Fruit fly (Drosophila melanogaster) whole organism, embryonic: ENCODE data around the gene Synd.

ENCODE experiments used
- ATbp ChIP-seq: fragments of 200-800 bp; sonication (Bioruptor generic); optimal IDR thresholded peaks from 2 replicates; lab custom pipeline; 2017; ENCODE audit warnings: missing biosample characterization, mild to moderate bottlenecking, missing genetic modification characterization, missing genetic modification reagents
- Atf6 ChIP-seq: fragments of 200-800 bp; sonication (Bioruptor generic); IDR thresholded peaks from 2 replicates; pipeline ENCODE4 v1.3.6; 2022; ENCODE audit warnings: missing biosample characterization, missing genetic modification characterization
- B-H2 ChIP-seq: fragments of 200-800 bp; sonication (Bioruptor generic); optimal IDR thresholded peaks from 2 replicates; lab custom pipeline; 2018; ENCODE audit warnings: missing biosample characterization, mild to moderate bottlenecking, missing genetic modification characterization
- Bteb2 ChIP-seq: fragments of 200-800 bp; sonication (Bioruptor generic); optimal IDR thresholded peaks from 2 replicates; lab custom pipeline; 2016; ENCODE audit warnings: missing biosample characterization, missing genetic modification characterization
- CG10543 ChIP-seq: fragments of 200-800 bp; sonication (Bioruptor generic); optimal IDR thresholded peaks from 3 replicates; lab custom pipeline; 2017; ENCODE audit warnings: missing biosample characterization, mild to moderate bottlenecking, missing genetic modification characterization, moderate library complexity
- CG11560 ChIP-seq: fragments of 200-800 bp; sonication (Bioruptor generic); IDR thresholded peaks from 3 replicates; pipeline ENCODE4 v1.3.6; 2022; ENCODE audit warnings: missing biosample characterization, missing genetic modification characterization
- CG12769 ChIP-seq: fragments of 200-800 bp; sonication (Bioruptor generic); optimal IDR thresholded peaks from 2 replicates; lab custom pipeline; 2019; ENCODE audit warnings: missing biosample characterization, mild to moderate bottlenecking, missing genetic modification characterization, moderate library complexity
- CG14441 ChIP-seq: fragments of 200-800 bp; sonication (Bioruptor generic); IDR thresholded peaks from 2 replicates; pipeline ENCODE4 v1.3.6; 2022; ENCODE audit warnings: missing biosample characterization, missing genetic modification characterization
- CG15479 ChIP-seq: fragments of 200-800 bp; sonication (Bioruptor generic); optimal IDR thresholded peaks from 3 replicates; lab custom pipeline; 2019; ENCODE audit warnings: missing biosample characterization, mild to moderate bottlenecking, missing genetic modification characterization, moderate library complexity
- CG16779 ChIP-seq: fragments of 200-800 bp; sonication (Bioruptor generic); IDR thresholded peaks from 2 replicates; pipeline ENCODE4 v1.3.6; 2022; ENCODE audit warnings: missing biosample characterization, missing genetic modification characterization
- CG1832 ChIP-seq: fragments of 200-800 bp; sonication (Bioruptor generic); optimal IDR thresholded peaks from 2 replicates; lab custom pipeline; 2017; ENCODE audit warnings: missing biosample characterization, mild to moderate bottlenecking, missing genetic modification characterization, inconsistent platforms
- CG30403 ChIP-seq: fragments of 200-800 bp; sonication (Bioruptor generic); optimal IDR thresholded peaks from 3 replicates; lab custom pipeline; 2016; ENCODE audit warnings: missing biosample characterization, missing genetic modification characterization
- CG33557 ChIP-seq: fragments of 200-800 bp; sonication (Bioruptor generic); optimal IDR thresholded peaks from 2 replicates; lab custom pipeline; 2019; ENCODE audit warnings: missing biosample characterization, mild to moderate bottlenecking, missing genetic modification characterization, moderate library complexity
- CG4360 ChIP-seq: fragments of 200-800 bp; sonication (Bioruptor generic); IDR thresholded peaks from 2 replicates; pipeline ENCODE4 v1.3.6; 2022; ENCODE audit warnings: missing biosample characterization, missing genetic modification characterization
- CG4730 ChIP-seq: fragments of 200-800 bp; sonication (Bioruptor generic); IDR thresholded peaks from 2 replicates; pipeline ENCODE4 v1.3.6; 2022; ENCODE audit warnings: missing biosample characterization, missing genetic modification characterization
- CG6272 ChIP-seq: fragments of 200-800 bp; sonication (Bioruptor generic); IDR thresholded peaks from 2 replicates; pipeline ENCODE4 v1.3.6; 2022; ENCODE audit warnings: missing biosample characterization, missing genetic modification characterization
- CG8944 ChIP-seq: fragments of 200-800 bp; sonication (Bioruptor generic); optimal IDR thresholded peaks from 3 replicates; lab custom pipeline; 2016; ENCODE audit warnings: missing biosample characterization, missing genetic modification characterization
- CG9727 ChIP-seq: fragments of 200-800 bp; sonication (Bioruptor generic); optimal IDR thresholded peaks from 3 replicates; lab custom pipeline; 2017; ENCODE audit warnings: missing biosample characterization, mild to moderate bottlenecking, missing genetic modification characterization
- D19A ChIP-seq: fragments of 200-800 bp; optimal IDR thresholded peaks from 3 replicates; lab custom pipeline; 2019; ENCODE audit warnings: missing biosample characterization, mild to moderate bottlenecking, missing genetic modification characterization, moderate library complexity
- HLHmδ ChIP-seq: fragments of 200-800 bp; sonication (Bioruptor generic); optimal IDR thresholded peaks from 2 replicates; lab custom pipeline; 2018; ENCODE audit warnings: missing biosample characterization, mild to moderate bottlenecking, missing genetic modification characterization, moderate library complexity
- MESR4 ChIP-seq: fragments of 200-800 bp; sonication (Bioruptor generic); optimal IDR thresholded peaks from 2 replicates; lab custom pipeline; 2018; ENCODE audit warnings: missing biosample characterization, mild to moderate bottlenecking, missing genetic modification characterization, moderate library complexity
- Mes4 ChIP-seq: fragments of 200-800 bp; sonication (Bioruptor generic); optimal IDR thresholded peaks from 2 replicates; lab custom pipeline; 2016; ENCODE audit warnings: missing biosample characterization, missing genetic modification characterization
- NFAT ChIP-seq: fragments of 200-800 bp; sonication (Bioruptor generic); IDR thresholded peaks from 2 replicates; pipeline ENCODE4 v1.3.6; 2022; ENCODE audit warnings: missing biosample characterization, missing genetic modification characterization
- Neu2 ChIP-seq: fragments of 200-800 bp; sonication (Bioruptor generic); optimal IDR thresholded peaks from 3 replicates; lab custom pipeline; 2016; ENCODE audit warnings: missing biosample characterization, missing genetic modification characterization, borderline replicate concordance
- Nf-YC ChIP-seq: fragments of 200-800 bp; optimal IDR thresholded peaks from 3 replicates; lab custom pipeline; 2019; ENCODE audit warnings: missing biosample characterization, mild to moderate bottlenecking, missing genetic modification characterization, moderate library complexity
- Oli ChIP-seq: fragments of 200-800 bp; sonication (Bioruptor generic); optimal IDR thresholded peaks from 2 replicates; lab custom pipeline; 2018; ENCODE audit warnings: missing biosample characterization, mild to moderate bottlenecking, missing genetic modification characterization, moderate library complexity
- Ptx1 ChIP-seq: fragments of 200-800 bp; sonication (Bioruptor generic); IDR thresholded peaks from 2 replicates; pipeline ENCODE4 v1.3.6; 2022; ENCODE audit warnings: missing biosample characterization, missing genetic modification characterization
- Ssrp ChIP-seq: fragments of 200-800 bp; sonication (Bioruptor generic); optimal IDR thresholded peaks from 2 replicates; lab custom pipeline; 2018; ENCODE audit warnings: missing biosample characterization, mild to moderate bottlenecking, missing genetic modification characterization, moderate library complexity
- Xrp1 ChIP-seq: fragments of 200-800 bp; sonication (Bioruptor generic); IDR thresholded peaks from 2 replicates; pipeline ENCODE4 v1.3.6; 2022; ENCODE audit warnings: missing biosample characterization, missing genetic modification characterization
- ac ChIP-seq: fragments of 200-800 bp; sonication (Bioruptor generic); optimal IDR thresholded peaks from 3 replicates; lab custom pipeline; 2017; ENCODE audit warnings: missing biosample characterization, mild to moderate bottlenecking, missing genetic modification characterization
- al ChIP-seq: fragments of 200-800 bp; sonication (Bioruptor generic); IDR thresholded peaks from 2 replicates; pipeline ENCODE4 v1.3.6; 2022; ENCODE audit warnings: missing biosample characterization, missing genetic modification characterization
- ara ChIP-seq: fragments of 200-800 bp; sonication (Bioruptor generic); IDR thresholded peaks from 2 replicates; pipeline ENCODE4 v1.3.6; 2022; ENCODE audit warnings: missing biosample characterization, missing genetic modification characterization
- cas ChIP-seq: fragments of 200-800 bp; sonication (Bioruptor generic); IDR thresholded peaks from 2 replicates; pipeline ENCODE4 v1.3.6; 2022; ENCODE audit warnings: missing biosample characterization, missing genetic modification characterization
- chinmo ChIP-seq: fragments of 200-800 bp; sonication (Bioruptor generic); IDR thresholded peaks from 4 replicates; pipeline ENCODE4 v1.3.6; 2022; ENCODE audit warnings: missing biosample characterization, missing genetic modification characterization; ENCODE audit not compliant: partially characterized antibody
- chm ChIP-seq: fragments of 200-800 bp; sonication (Bioruptor generic); IDR thresholded peaks from 2 replicates; pipeline ENCODE4 v1.3.6; 2022; ENCODE audit warnings: missing biosample characterization, missing genetic modification characterization
- croc ChIP-seq: fragments of 200-800 bp; sonication (Bioruptor generic); conservative IDR thresholded peaks from 3 replicates; pipeline ENCODE4 v1.3.6; 2022; ENCODE audit warnings: missing biosample characterization, missing genetic modification characterization
- eyg ChIP-seq: fragments of 200-800 bp; sonication (Bioruptor generic); optimal IDR thresholded peaks from 3 replicates; lab custom pipeline; 2016; ENCODE audit warnings: missing biosample characterization, missing genetic modification characterization
- fru ChIP-seq: fragments of >200 bp; optimal IDR thresholded peaks from 2 replicates; lab custom pipeline; 2017
- gce ChIP-seq: fragments of 200-800 bp; sonication (Bioruptor generic); IDR thresholded peaks from 3 replicates; pipeline ENCODE4 v1.3.6; 2022; ENCODE audit warnings: missing biosample characterization, missing genetic modification characterization
- hb ChIP-seq: fragments of 200-800 bp; sonication (Bioruptor generic); IDR thresholded peaks from 3 replicates; pipeline ENCODE4 v1.3.6; 2022; ENCODE audit warnings: missing biosample characterization, missing genetic modification characterization; ENCODE audit not compliant: partially characterized antibody
- inv ChIP-seq: fragments of 200-800 bp; sonication (Bioruptor generic); IDR thresholded peaks from 2 replicates; pipeline ENCODE4 v1.3.6; 2022; ENCODE audit warnings: missing biosample characterization, missing genetic modification characterization; ENCODE audit not compliant: partially characterized antibody
- jing ChIP-seq: fragments of 200-800 bp; sonication (Bioruptor generic); optimal IDR thresholded peaks from 2 replicates; lab custom pipeline; 2018; ENCODE audit warnings: missing biosample characterization, mild to moderate bottlenecking, missing genetic modification characterization
- jumu ChIP-seq: fragments of 200-800 bp; sonication (Bioruptor generic); optimal IDR thresholded peaks from 3 replicates; lab custom pipeline; 2016; ENCODE audit warnings: missing biosample characterization, missing genetic modification characterization
- nau ChIP-seq: fragments of 200-800 bp; sonication (Bioruptor generic); optimal IDR thresholded peaks from 3 replicates; lab custom pipeline; 2017; ENCODE audit warnings: missing biosample characterization, mild to moderate bottlenecking, missing genetic modification characterization, missing genetic modification reagents
- nom ChIP-seq: fragments of 200-800 bp; sonication (Bioruptor generic); optimal IDR thresholded peaks from 2 replicates; lab custom pipeline; 2017; ENCODE audit warnings: missing biosample characterization, missing genetic modification characterization, mild to moderate bottlenecking, moderate library complexity, missing genetic modification reagents
- pzg ChIP-seq: fragments of 200-800 bp; sonication (Bioruptor generic); optimal IDR thresholded peaks from 3 replicates; lab custom pipeline; 2018; ENCODE audit warnings: missing biosample characterization, mild to moderate bottlenecking, missing genetic modification characterization, moderate library complexity
- row ChIP-seq: fragments of 200-800 bp; sonication (Bioruptor generic); IDR thresholded peaks from 3 replicates; pipeline ENCODE4 v1.3.6; 2022; ENCODE audit warnings: missing biosample characterization, missing genetic modification characterization
- sna ChIP-seq: fragments of 200-800 bp; sonication (Bioruptor generic); IDR thresholded peaks from 2 replicates; pipeline ENCODE4 v1.3.6; 2022; ENCODE audit warnings: missing biosample characterization, missing genetic modification characterization; ENCODE audit not compliant: partially characterized antibody
- stc ChIP-seq: fragments of 200-800 bp; sonication (Bioruptor generic); IDR thresholded peaks from 2 replicates; pipeline ENCODE4 v1.3.6; 2022; ENCODE audit warnings: missing biosample characterization, missing genetic modification characterization
- tio ChIP-seq: fragments of 200-800 bp; sonication (Bioruptor generic); optimal IDR thresholded peaks from 2 replicates; lab custom pipeline; 2017; ENCODE audit warnings: missing biosample characterization, missing genetic modification characterization, inconsistent platforms

Gene Synd

DNA sequence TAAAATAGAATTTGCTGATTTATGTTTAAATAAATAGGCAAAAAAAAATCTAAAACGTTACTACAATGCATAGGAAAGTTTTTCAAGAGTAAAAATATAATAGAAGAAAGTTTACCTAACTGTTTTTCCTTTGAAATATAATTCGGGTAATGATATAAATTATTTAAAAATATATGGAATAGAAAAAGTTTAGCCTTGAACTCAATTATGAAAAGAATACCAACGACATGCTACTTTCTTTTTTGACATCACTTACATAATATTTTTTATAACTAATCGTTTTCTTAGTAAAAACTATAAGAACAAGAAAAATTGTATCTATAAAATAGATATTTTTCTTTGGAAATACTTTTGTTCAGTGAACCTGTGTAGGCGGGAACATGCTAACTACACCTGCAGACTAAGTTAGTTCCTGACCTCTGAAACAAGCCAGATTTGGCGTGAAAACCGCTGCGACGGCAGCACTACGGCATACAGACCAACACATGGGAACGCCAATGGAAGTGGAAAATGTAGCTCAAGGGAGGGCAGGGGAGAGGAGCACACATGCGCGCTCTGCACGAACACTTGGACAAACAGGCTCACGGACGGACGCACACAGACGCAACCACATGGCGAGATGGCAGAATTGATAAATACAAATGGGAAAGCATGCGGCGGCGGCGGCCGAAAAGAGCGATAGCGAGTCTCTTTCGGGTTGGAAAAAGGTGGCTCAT lies 3.0 kb upstream of the Synd start (continued):
- TF ChIP-seq al (GFP tag; lab: Robert Waterston, UW) (peak; percentile 41), CG1832 (GFP tag; lab: Kevin White, UChicago) (no peak), eyg (no peak), CG11560 (tag; lab: Robert Waterston, UW) (no peak), CG9727 (GFP tag; lab: Kevin White, UChicago) (peak; percentile 63), CG8944 (GFP tag; lab: Kevin White, UChicago) (no peak), inv (GFP tag; lab: Robert Waterston, UW) (no peak), CG10543 (peak; percentile 93), CG4360 (GFP tag; lab: Robert Waterston, UW) (no peak), cas (no peak), gce (GFP tag; lab: Robert Waterston, UW) (0 out of 3 replicates have a peak, but pooled peaks have one; percentile 11), CG16779 (no peak), CG6272 (GFP tag; lab: Robert Waterston, UW) (peak; percentile 25; the same call in 1 of the 2 replicates), nau (GFP tag; lab: Kevin White, UChicago) (no peak), CG14441 (GFP tag; lab: Robert Waterston, UW) (0 out of 2 replicates have a peak, but pooled peaks have one; percentile 34), croc (GFP tag; lab: Robert Waterston, UW) (no peak), Oli (tag; lab: Kevin White, UChicago) (peak; percentile 51), jing (GFP tag; lab: Kevin White, UChicago) (no peak), CG12769 (tag; lab: Kevin White, UChicago) (peak; percentile 95), B-H2 (peak; percentile 60), stc (GFP tag; lab: Robert Waterston, UW) (no peak), CG30403 (peak; percentile 49), tio (GFP tag; lab: Kevin White, UChicago) (no peak), Mes4 (GFP tag; lab: Kevin White, UChicago) (no peak), Nf-YC (peak; percentile 29), jumu (no peak), CG33557 (GFP tag; lab: Kevin White, UChicago) (no peak), Neu2 (no peak), CG15479 (GFP tag; lab: Kevin White, UChicago) (peak; percentile 79), ara (GFP tag; lab: Robert Waterston, UW) (no peak), nom (GFP tag; lab: Kevin White, UChicago) (no peak), Atf6 (peak; percentile 30; the same call in 1 of the 2 replicates), NFAT (GFP tag; lab: Robert Waterston, UW) (peak; percentile 68), Ssrp (tag; lab: Kevin White, UChicago) (peak; percentile 42), Xrp1 (GFP tag; lab: Robert Waterston, UW) (no peak), MESR4 (no peak), pzg (GFP tag; lab: Kevin White, UChicago) (peak; percentile 21), fru (lab: Kevin White, UChicago) (no peak), chinmo (GFP tag; lab: Robert Waterston, UW) (peak; percentile 92), ac (GFP tag; lab: Kevin White, UChicago) (no peak), chm (GFP tag; lab: Robert Waterston, UW) (no peak; the same call in 1 of the 2 replicates), CG4730 (GFP tag; lab: Robert Waterston, UW) (no peak), row (GFP tag; lab: Robert Waterston, UW) (peak; percentile 91), ATbp (GFP tag; lab: Kevin White, UChicago) (no peak), HLHmδ (GFP tag; lab: Kevin White, UChicago) (peak; percentile 81), Bteb2 (GFP tag; lab: Kevin White, UChicago) (no peak), Ptx1 (GFP tag; lab: Robert Waterston, UW) (0 out of 2 replicates have a peak, but pooled peaks have one; percentile 13), hb (GFP tag; lab: Robert Waterston, UW) (no peak), sna (no peak), D19A (peak; percentile 31)
